Worm (Caenorhabditis elegans) whole organism, L1 larva: ENCODE results near the gene nhr-88.

Source experiments
- Y116A8C.19 ChIP-seq: sonication (generic microtip); optimal IDR thresholded peaks from 2 replicates; lab custom pipeline; 2016; ENCODE audit warnings: missing compliant biosample characterization, missing genetic modification characterization, borderline replicate concordance
- efl-1 ChIP-seq, 4 experiments: fragments of 150-350 bp; optimal IDR thresholded peaks in 3 of 4; peaks in 1 of 4; 1 replicate in 1 of 4; 2 replicates in 3 of 4; lab custom pipeline; 2014; ENCODE audit warnings: missing biosample characterization in 2 of 4, missing genetic modification characterization in 2 of 4, missing genetic modification reagents in 2 of 4
- egl-13 ChIP-seq: sonication (generic microtip); optimal IDR thresholded peaks from 2 replicates; lab custom pipeline; 2016; ENCODE audit warnings: missing genotype, missing genetic modification reagents, missing genetic modification characterization, missing compliant biosample characterization
- hpl-2 ChIP-seq: fragments of 150-350 bp; optimal IDR thresholded peaks from 2 replicates; lab custom pipeline; 2014; ENCODE audit warnings: missing biosample characterization, missing genetic modification reagents, missing genetic modification characterization
- nhr-85 ChIP-seq: sonication (generic microtip); peaks from one replicate; lab custom pipeline; 2016; ENCODE audit warnings: missing genetic modification characterization, inconsistent platforms, missing compliant biosample characterization
- skn-1 ChIP-seq: fragments of 150-350 bp; optimal IDR thresholded peaks from 2 replicates; lab custom pipeline; 2014; ENCODE audit warnings: missing biosample characterization, missing genetic modification characterization
- sox-4 ChIP-seq: sonication (generic microtip); optimal IDR thresholded peaks from 2 replicates; lab custom pipeline; 2016; ENCODE audit warnings: missing genetic modification characterization, missing compliant biosample characterization
- unc-98 ChIP-seq: fragments of 200-800 bp; sonication (Bioruptor generic); IDR thresholded peaks from 2 replicates; pipeline ENCODE4 v1.3.6; 2022; ENCODE audit warnings: missing genetic modification characterization, missing compliant biosample characterization

The nhr-88 gene

DNA sequence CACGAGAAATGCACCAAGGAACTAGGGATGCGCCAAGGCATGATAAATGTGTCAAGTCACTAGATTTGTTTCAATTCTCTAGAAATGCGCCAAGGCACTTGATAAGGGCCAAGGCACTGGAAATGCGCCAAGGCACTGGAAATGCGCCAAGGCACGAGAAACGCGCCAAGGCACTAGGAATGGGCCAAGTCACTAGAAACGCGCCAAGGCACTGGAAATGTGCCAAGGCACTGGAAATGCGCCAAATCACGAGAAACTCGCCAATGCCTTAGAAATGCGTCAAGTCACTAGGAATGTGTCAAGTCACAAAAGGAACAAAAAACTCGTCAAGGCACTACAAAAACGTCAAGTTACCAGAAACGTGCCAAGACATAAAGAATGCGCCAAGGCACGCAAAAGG, 59.9 kb downstream of the nhr-88 start:
- no peak for TF ChIP-seq Y116A8C.19
- TF ChIP-seq skn-1 (tag; lab: Kevin White, UChicago), result no peak
- peak; percentile 43 for TF ChIP-seq nhr-85 (tag; lab: Kevin White, UChicago)
- no peak for TF ChIP-seq unc-98 (GFP tag; lab: Robert Waterston, UW)
- TF ChIP-seq efl-1 (optimal IDR thresholded peaks at IDR 0.05; lab: Kevin White, UChicago), result no peak
- TF ChIP-seq efl-1 (GFP tag; optimal IDR thresholded peaks at IDR 0.05 in 1 of 2; lab: Kevin White, UChicago), result peak in 1 of 2 experiments; percentile 92
- no peak for TF ChIP-seq sox-4
- TF ChIP-seq hpl-2 (GFP tag; lab: Kevin White, UChicago), result no peak
- no peak for TF ChIP-seq egl-13 (tag; lab: Kevin White, UChicago)
